Worm (Caenorhabditis elegans) whole organism, young adult: ENCODE results near the gene dao-6.

ENCODE experiments used
- B0019.2 ChIP-seq: fragments of 200-800 bp; sonication (Bioruptor generic); conservative IDR thresholded peaks from 2 replicates; pipeline ENCODE4 v1.3.6; 2022; ENCODE audit warnings: missing genetic modification reagents, missing genetic modification characterization, missing compliant biosample characterization
- B0261.1 ChIP-seq: sonication (generic microtip); optimal IDR thresholded peaks from 2 replicates; lab custom pipeline; 2016; ENCODE audit warnings: mild to moderate bottlenecking, missing genetic modification characterization, moderate library complexity, missing compliant biosample characterization
- F10E7.11 ChIP-seq: sonication (generic microtip); optimal IDR thresholded peaks from 2 replicates; lab custom pipeline; 2017; ENCODE audit warnings: mild to moderate bottlenecking, missing genetic modification characterization, moderate library complexity, missing compliant biosample characterization
- F23B12.7 ChIP-seq: sonication (generic microtip); optimal IDR thresholded peaks from 2 replicates; lab custom pipeline; 2017; ENCODE audit warnings: missing genetic modification characterization, mild to moderate bottlenecking, missing compliant biosample characterization, antibody characterized with exemption, moderate library complexity; ENCODE audit not compliant: insufficient read depth
- F52B5.7 ChIP-seq: sonication (generic microtip); optimal IDR thresholded peaks from 2 replicates; lab custom pipeline; 2016; ENCODE audit warnings: mild to moderate bottlenecking, missing genetic modification characterization, missing compliant biosample characterization
- F57A8.1 ChIP-seq: fragments of 200-800 bp; sonication (Bioruptor generic); optimal IDR thresholded peaks from 2 replicates; lab custom pipeline; 2018; ENCODE audit warnings: mild to moderate bottlenecking, missing genetic modification characterization, moderate library complexity, missing compliant biosample characterization
- F57C9.4 ChIP-seq: sonication (generic microtip); optimal IDR thresholded peaks from 2 replicates; lab custom pipeline; 2017; ENCODE audit warnings: mild to moderate bottlenecking, missing genetic modification characterization, missing compliant biosample characterization
- T07F8.4 ChIP-seq: sonication (generic microtip); optimal IDR thresholded peaks from 2 replicates; lab custom pipeline; 2016; ENCODE audit warnings: mild to moderate bottlenecking, missing genetic modification characterization, moderate library complexity, missing compliant biosample characterization
- Y53G8AR.9 ChIP-seq: fragments of 200-800 bp; sonication (Bioruptor generic); conservative IDR thresholded peaks from 2 replicates; pipeline ENCODE4 v1.3.6; 2022; ENCODE audit warnings: missing genetic modification reagents, missing genetic modification characterization, missing compliant biosample characterization
- ama-1 ChIP-seq, 3 experiments: fragments of 150-350 bp in 1 of 3; sonication (generic microtip) in 2 of 3; optimal IDR thresholded peaks; 2 replicates each; lab custom pipeline; 2014 to 2018; ENCODE audit warnings: missing biosample characterization in 2 of 3, missing genetic modification characterization in 2 of 3, missing genetic modification reagents in 2 of 3
- athp-1 ChIP-seq: sonication (generic microtip); optimal IDR thresholded peaks from 2 replicates; lab custom pipeline; 2017; ENCODE audit warnings: mild to moderate bottlenecking, missing genetic modification characterization, missing compliant biosample characterization
- bed-2 ChIP-seq: fragments of 200-800 bp; sonication (Bioruptor generic); IDR thresholded peaks from 2 replicates; pipeline ENCODE4 v1.3.6; 2022; ENCODE audit warnings: missing genetic modification reagents, missing genetic modification characterization, missing compliant biosample characterization
- ceh-100 ChIP-seq: fragments of 200-800 bp; sonication (Bioruptor generic); IDR thresholded peaks from 2 replicates; pipeline ENCODE4 v1.3.6; 2022; ENCODE audit warnings: missing genetic modification reagents, missing genetic modification characterization, missing compliant biosample characterization
- ceh-27 ChIP-seq: fragments of 200-800 bp; sonication (Bioruptor generic); optimal IDR thresholded peaks from 2 replicates; lab custom pipeline; 2018; ENCODE audit warnings: mild to moderate bottlenecking, missing genetic modification characterization, moderate library complexity, missing compliant biosample characterization
- ceh-58 ChIP-seq: fragments of 200-800 bp; sonication (Bioruptor generic); IDR thresholded peaks from 2 replicates; pipeline ENCODE4 v1.3.6; 2022; ENCODE audit warnings: missing genetic modification characterization, missing compliant biosample characterization
- chd-7 ChIP-seq: sonication (generic microtip); optimal IDR thresholded peaks from 2 replicates; lab custom pipeline; 2016; ENCODE audit warnings: mild to moderate bottlenecking, missing genetic modification characterization, moderate library complexity, missing compliant biosample characterization
- dpl-1 ChIP-seq: fragments of 150-350 bp; optimal IDR thresholded peaks from 2 replicates; lab custom pipeline; 2014; ENCODE audit warnings: missing biosample characterization, missing genetic modification reagents, missing genetic modification characterization
- him-1 ChIP-seq: sonication (generic microtip); optimal IDR thresholded peaks from 2 replicates; lab custom pipeline; 2016; ENCODE audit warnings: missing genotype, missing genetic modification reagents, missing genetic modification characterization, missing compliant biosample characterization
- hlh-12 ChIP-seq: sonication (generic microtip); optimal IDR thresholded peaks from 2 replicates; lab custom pipeline; 2016; ENCODE audit warnings: missing genetic modification characterization, missing compliant biosample characterization
- hlh-26 ChIP-seq: fragments of 200-800 bp; sonication (Bioruptor generic); conservative IDR thresholded peaks from 2 replicates; pipeline ENCODE4 v1.3.6; 2022; ENCODE audit warnings: missing genetic modification reagents, missing genetic modification characterization, missing compliant biosample characterization
- hmg-1.2 ChIP-seq: fragments of 200-800 bp; sonication (Bioruptor generic); IDR thresholded peaks from 2 replicates; pipeline ENCODE4 v1.3.6; 2022; ENCODE audit warnings: missing genetic modification reagents, missing genetic modification characterization, missing compliant biosample characterization
- lin-54 ChIP-seq: fragments of 200-800 bp; sonication (Bioruptor generic); optimal IDR thresholded peaks from 2 replicates; lab custom pipeline; 2018; ENCODE audit warnings: mild to moderate bottlenecking, missing genetic modification characterization, missing compliant biosample characterization
- lsy-27 ChIP-seq: sonication (generic microtip); optimal IDR thresholded peaks from 2 replicates; lab custom pipeline; 2017; ENCODE audit warnings: missing genetic modification characterization, mild to moderate bottlenecking, missing compliant biosample characterization, antibody characterized with exemption, missing genotype, borderline replicate concordance; ENCODE audit not compliant: insufficient read depth
- madf-6 ChIP-seq: fragments of 200-800 bp; sonication (Bioruptor generic); IDR thresholded peaks from 2 replicates; pipeline ENCODE4 v1.3.6; 2022; ENCODE audit warnings: missing genetic modification reagents, missing genetic modification characterization, missing compliant biosample characterization
- madf-8 ChIP-seq: fragments of 200-800 bp; sonication (Bioruptor generic); conservative IDR thresholded peaks from 2 replicates; pipeline ENCODE4 v1.3.6; 2022; ENCODE audit warnings: missing genetic modification reagents, missing genetic modification characterization, missing compliant biosample characterization
- mes-4 ChIP-seq: sonication (generic microtip); optimal IDR thresholded peaks from 2 replicates; lab custom pipeline; 2016; ENCODE audit warnings: missing genotype, missing genetic modification characterization, missing compliant biosample characterization
- nfya-2 ChIP-seq: fragments of 200-800 bp; sonication (Bioruptor generic); IDR thresholded peaks from 2 replicates; pipeline ENCODE4 v1.3.6; 2022; ENCODE audit warnings: missing genetic modification reagents, missing genetic modification characterization, missing compliant biosample characterization
- nfyb-1 ChIP-seq: fragments of 200-800 bp; sonication (Bioruptor generic); IDR thresholded peaks from 2 replicates; pipeline ENCODE4 v1.3.6; 2022; ENCODE audit warnings: missing genetic modification reagents, missing genetic modification characterization, missing compliant biosample characterization
- nhr-27 ChIP-seq: fragments of 200-800 bp; sonication (Bioruptor generic); optimal IDR thresholded peaks from 2 replicates; lab custom pipeline; 2018; ENCODE audit warnings: mild to moderate bottlenecking, missing genetic modification characterization, moderate library complexity, missing compliant biosample characterization
- pbrm-1 ChIP-seq: fragments of 200-800 bp; sonication (Bioruptor generic); IDR thresholded peaks from 2 replicates; pipeline ENCODE4 v1.3.6; 2022; ENCODE audit warnings: missing genetic modification reagents, missing genetic modification characterization, missing compliant biosample characterization
- repo-1 ChIP-seq: sonication (generic microtip); optimal IDR thresholded peaks from 2 replicates; lab custom pipeline; 2017; ENCODE audit warnings: mild to moderate bottlenecking, missing genetic modification characterization, missing compliant biosample characterization
- rpc-1 ChIP-seq, 2 experiments: fragments of 150-350 bp in 1 of 2; sonication (generic microtip) in 1 of 2; optimal IDR thresholded peaks; 2 replicates each; lab custom pipeline; 2014 to 2018; ENCODE audit warnings: missing biosample characterization in 1 of 2, missing genetic modification characterization in 1 of 2, missing genetic modification reagents in 1 of 2, missing genotype in 1 of 2
- snpc-1.1 ChIP-seq: sonication (generic microtip); optimal IDR thresholded peaks from 2 replicates; lab custom pipeline; 2017; ENCODE audit warnings: missing genetic modification characterization, mild to moderate bottlenecking, missing compliant biosample characterization, antibody characterized with exemption, moderate library complexity, missing genotype, missing genetic modification reagents; ENCODE audit not compliant: insufficient read depth
- snpc-1.3 ChIP-seq: sonication (generic microtip); optimal IDR thresholded peaks from 2 replicates; lab custom pipeline; 2017; ENCODE audit warnings: missing genetic modification characterization, mild to moderate bottlenecking, missing compliant biosample characterization, antibody characterized with exemption, moderate library complexity, missing genotype, missing genetic modification reagents; ENCODE audit not compliant: insufficient read depth
- sptf-2 ChIP-seq: fragments of 200-800 bp; sonication (Bioruptor generic); optimal IDR thresholded peaks from 2 replicates; lab custom pipeline; 2018; ENCODE audit warnings: mild to moderate bottlenecking, missing genetic modification characterization, missing compliant biosample characterization
- tlf-1 ChIP-seq: fragments of 200-800 bp; sonication (Bioruptor generic); optimal IDR thresholded peaks from 2 replicates; lab custom pipeline; 2018; ENCODE audit warnings: mild to moderate bottlenecking, missing genetic modification characterization, missing compliant biosample characterization
- unc-130 ChIP-seq: sonication (generic microtip); optimal IDR thresholded peaks from 2 replicates; lab custom pipeline; 2016; ENCODE audit warnings: missing genetic modification reagents, missing genetic modification characterization, missing compliant biosample characterization
- ztf-18 ChIP-seq: sonication (generic microtip); optimal IDR thresholded peaks from 2 replicates; lab custom pipeline; 2016; ENCODE audit warnings: missing genotype, mild to moderate bottlenecking, missing genetic modification characterization, missing compliant biosample characterization
- ztf-22 ChIP-seq: fragments of 200-800 bp; sonication (Bioruptor generic); optimal IDR thresholded peaks from 2 replicates; lab custom pipeline; 2018; ENCODE audit warnings: mild to moderate bottlenecking, missing genetic modification characterization, moderate library complexity, missing compliant biosample characterization
- ztf-3 ChIP-seq: fragments of 200-800 bp; sonication (Bioruptor generic); optimal IDR thresholded peaks from 2 replicates; lab custom pipeline; 2018; ENCODE audit warnings: mild to moderate bottlenecking, missing genetic modification characterization, missing compliant biosample characterization

dao-6 gene

DNA sequence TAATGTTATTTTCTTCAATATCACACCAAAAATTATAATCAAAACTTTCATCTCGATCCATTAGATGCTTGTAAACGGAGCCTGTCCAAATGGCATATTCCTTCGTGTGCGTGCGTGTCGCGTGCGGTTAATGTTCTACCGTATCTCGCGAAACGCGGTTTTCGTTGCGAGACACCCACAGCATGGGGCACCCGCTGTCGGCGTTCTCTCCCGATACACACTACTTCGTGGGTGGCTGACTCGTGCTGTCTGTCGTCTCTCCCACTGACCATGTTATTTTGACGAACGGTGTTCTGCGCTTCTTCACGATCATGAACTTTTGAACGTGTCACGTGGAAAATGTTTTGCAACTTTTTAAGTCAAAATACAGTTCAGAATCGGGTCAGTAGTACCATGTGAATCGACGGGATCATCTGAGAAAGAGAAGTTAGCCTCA is 29.5 kb upstream of the dao-6 start (continued):
- TF ChIP-seq hmg-1.2 (GFP tag; lab: Robert Waterston, UW) (peak; percentile 95), F10E7.11 (tag; lab: Kevin White, UChicago) (peak; percentile 79), ztf-18 (tag; lab: Kevin White, UChicago) (peak; percentile 82), sptf-2 (GFP tag; lab: Kevin White, UChicago) (peak; percentile 17), T07F8.4 (tag; lab: Kevin White, UChicago) (peak; percentile 57), nhr-27 (peak; percentile 92), ceh-27 (GFP tag; lab: Kevin White, UChicago) (peak; percentile 98), unc-130 (GFP tag; lab: Kevin White, UChicago) (peak; percentile 3), ztf-3 (GFP tag; lab: Kevin White, UChicago) (peak; percentile 97), madf-8 (GFP tag; lab: Robert Waterston, UW) (no peak), F23B12.7 (tag; lab: Kevin White, UChicago) (no peak), him-1 (tag; lab: Kevin White, UChicago) (no peak), F57C9.4 (tag; lab: Kevin White, UChicago) (peak; percentile 95), nfyb-1 (peak; percentile 99), chd-7 (tag; lab: Kevin White, UChicago) (peak; percentile 99), lin-54 (GFP tag; lab: Kevin White, UChicago) (peak; percentile 95), mes-4 (no peak), F57A8.1 (GFP tag; lab: Kevin White, UChicago) (peak; percentile 71), ceh-100 (GFP tag; lab: Robert Waterston, UW) (peak; percentile 84), nfya-2 (0 out of 2 replicates have a peak, but pooled peaks have one; percentile 87), rpc-1 (optimal IDR thresholded peaks at IDR 0.05; lab: Kevin White, UChicago) (peak; percentile 19), rpc-1 (tag; optimal IDR thresholded peaks at IDR 0.05; lab: Kevin White, UChicago) (no peak), snpc-1.1 (no peak), ama-1 (optimal IDR thresholded peaks at IDR 0.05; lab: Kevin White, UChicago) (peak; percentile 90), ama-1 (GFP tag; optimal IDR thresholded peaks at IDR 0.05; lab: Kevin White, UChicago) (peak in 1 of 2 experiments; percentile 78), F52B5.7 (tag; lab: Kevin White, UChicago) (peak; percentile 97), B0261.1 (tag; lab: Kevin White, UChicago) (peak; percentile 41), bed-2 (GFP tag; lab: Robert Waterston, UW) (no peak), ceh-58 (GFP tag; lab: Robert Waterston, UW) (no peak), ztf-22 (peak; percentile 97), tlf-1 (GFP tag; lab: Kevin White, UChicago) (peak; percentile 97), snpc-1.3 (peak; percentile 21), madf-6 (peak; percentile 66), lsy-27 (tag; lab: Kevin White, UChicago) (no peak), pbrm-1 (GFP tag; lab: Robert Waterston, UW) (peak; percentile 97), hlh-26 (GFP tag; lab: Robert Waterston, UW) (no peak), dpl-1 (peak; percentile 19), B0019.2 (peak; percentile 75), hlh-12 (tag; lab: Kevin White, UChicago) (no peak), repo-1 (tag; lab: Kevin White, UChicago) (peak; percentile 98), Y53G8AR.9 (peak; percentile 98), athp-1 (tag; lab: Kevin White, UChicago) (peak; percentile 93)
- TF ChIP-seq, all 124 proteins: peak for 97
